Fruit fly (Drosophila melanogaster): Measurements from ENCODE around the gene Sfp24F.

The Sfp24F gene

DNA sequence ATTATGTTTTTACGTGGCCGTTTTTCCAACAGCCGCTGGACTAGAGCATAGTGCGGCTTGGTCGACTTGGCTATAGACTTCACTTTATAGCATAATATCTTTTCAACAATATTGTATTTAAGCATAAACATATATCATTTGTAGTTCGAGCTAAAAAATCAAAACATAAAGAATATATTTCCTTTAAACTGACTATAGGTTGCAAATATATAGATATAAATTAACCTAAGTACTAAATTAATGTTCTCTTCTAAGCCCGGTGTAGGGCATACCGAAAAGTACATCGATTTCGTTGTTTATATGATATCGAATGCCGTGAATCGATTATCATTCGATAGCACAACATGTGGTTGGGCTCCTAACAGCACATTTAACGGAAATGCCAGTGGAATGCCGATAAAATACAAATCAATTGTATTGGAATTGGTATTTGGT, 6.7 kb upstream of the Sfp24F start, which contains the start of gene MFS18 (continued):
- TF ChIP-seq dmrt93B (GFP tag; optimal IDR thresholded peaks at IDR 0.05) = peak; percentile 97

DNA sequence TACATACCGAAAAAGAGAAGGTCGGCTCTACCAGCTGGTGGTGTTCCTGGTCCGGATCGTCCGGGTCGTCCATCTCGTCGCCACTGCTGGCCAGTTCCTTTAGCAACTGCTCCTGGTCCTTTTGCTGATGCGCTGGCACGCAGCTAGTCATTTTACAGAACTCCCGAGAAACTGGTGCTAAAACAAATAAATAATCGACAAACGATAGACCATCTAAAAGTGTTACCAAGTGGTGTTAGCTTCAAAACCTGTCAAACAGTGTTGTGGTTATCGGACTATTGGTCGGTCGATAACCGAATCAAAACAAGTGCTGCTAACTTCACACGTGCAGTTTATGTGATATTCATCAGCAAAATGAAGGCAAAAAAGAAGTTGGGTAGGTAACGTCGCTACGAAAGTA, 2.6 kb upstream of the Sfp24F start, which contains the start of the genes morgue and Elp3:
morgue (minus strand) TSS at position 224 of the 400 bp plus-strand sequence.
Elp3 (plus strand) TSS at position 276 of the 400 bp plus-strand sequence.
- TF ChIP-seq Myc (optimal IDR thresholded peaks at IDR 0.05) = peak; percentile 34
- no peak for TF ChIP-seq ey (GFP tag; optimal IDR thresholded peaks at IDR 0.05)
- no peak for TF ChIP-seq dsf (GFP tag; optimal IDR thresholded peaks at IDR 0.05; ENCODE audit: borderline replicate concordance)

DNA sequence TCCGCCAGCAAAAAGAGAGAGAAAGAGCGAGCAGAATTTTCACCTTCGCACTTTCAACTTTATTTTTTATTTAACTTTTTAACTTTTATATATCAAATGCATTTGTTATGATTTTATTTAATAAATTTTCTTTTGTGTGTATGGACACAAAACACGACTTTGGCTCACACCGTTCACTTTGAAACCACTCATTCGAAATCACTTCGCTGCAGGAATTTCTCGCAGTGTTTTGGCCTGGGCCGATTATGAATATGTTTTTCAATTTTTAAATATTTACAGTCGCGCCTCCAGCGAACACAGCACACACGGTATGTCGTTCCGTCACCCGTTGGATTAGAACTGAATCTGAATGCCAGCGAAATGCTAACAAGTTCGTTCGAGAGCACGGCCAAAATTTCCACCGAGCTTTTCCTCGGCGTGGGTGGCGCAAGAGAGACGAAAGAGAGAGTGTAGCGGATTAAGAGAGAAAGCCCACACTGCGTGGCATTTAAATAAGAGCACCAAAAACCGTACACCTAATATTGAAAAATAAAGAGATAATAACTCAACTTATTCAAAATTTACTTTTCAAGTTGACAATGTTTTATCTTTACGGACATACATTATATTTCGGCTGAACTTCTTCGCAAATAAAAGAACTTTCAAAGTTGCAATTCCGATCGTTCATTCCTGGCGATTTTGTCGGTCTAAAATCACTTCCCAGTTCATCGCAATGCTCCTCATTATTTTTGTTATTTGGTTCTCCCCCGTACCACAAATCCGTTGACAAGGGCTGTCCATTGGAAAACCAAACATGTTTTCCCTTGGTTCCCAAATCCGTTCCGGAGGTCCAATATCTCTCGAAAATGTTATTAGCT, 751 bp downstream of the Sfp24F start, which contains the start of gene CG15431:
CG15431 (minus strand) TSS at position 402 of the 857 bp plus-strand sequence.
- no peak for TF ChIP-seq Dfd (GFP tag; optimal IDR thresholded peaks at IDR 0.05)
- TF ChIP-seq CG32264 (GFP tag; optimal IDR thresholded peaks at IDR 0.05) = no peak
- no peak for TF ChIP-seq usp (GFP tag; optimal IDR thresholded peaks at IDR 0.05)
- no peak for TF ChIP-seq sv (GFP tag; optimal IDR thresholded peaks at IDR 0.05)
- TF ChIP-seq foxo (GFP tag; optimal IDR thresholded peaks at IDR 0.05) = no peak
- TF ChIP-seq Rel (GFP tag; optimal IDR thresholded peaks at IDR 0.05) = no peak
- no peak for TF ChIP-seq Rel (tag; optimal IDR thresholded peaks at IDR 0.05)
- no peak for TF ChIP-seq woc (GFP tag; optimal IDR thresholded peaks at IDR 0.05)
- no peak for TF ChIP-seq CG9705 (GFP tag; optimal IDR thresholded peaks at IDR 0.05)
- no peak for TF ChIP-seq dsf (GFP tag; optimal IDR thresholded peaks at IDR 0.05; ENCODE audit: borderline replicate concordance)
- TF ChIP-seq Dif (GFP tag; optimal IDR thresholded peaks at IDR 0.05; ENCODE audit: partially characterized antibody) = no peak
- TF ChIP-seq sage (GFP tag; optimal IDR thresholded peaks at IDR 0.05) = no peak
- TF ChIP-seq GATAd (GFP tag; optimal IDR thresholded peaks at IDR 0.05) = no peak
- no peak for TF ChIP-seq OdsH (GFP tag; optimal IDR thresholded peaks at IDR 0.05)
- TF ChIP-seq dmrt93B (GFP tag; optimal IDR thresholded peaks at IDR 0.05) = no peak

DNA sequence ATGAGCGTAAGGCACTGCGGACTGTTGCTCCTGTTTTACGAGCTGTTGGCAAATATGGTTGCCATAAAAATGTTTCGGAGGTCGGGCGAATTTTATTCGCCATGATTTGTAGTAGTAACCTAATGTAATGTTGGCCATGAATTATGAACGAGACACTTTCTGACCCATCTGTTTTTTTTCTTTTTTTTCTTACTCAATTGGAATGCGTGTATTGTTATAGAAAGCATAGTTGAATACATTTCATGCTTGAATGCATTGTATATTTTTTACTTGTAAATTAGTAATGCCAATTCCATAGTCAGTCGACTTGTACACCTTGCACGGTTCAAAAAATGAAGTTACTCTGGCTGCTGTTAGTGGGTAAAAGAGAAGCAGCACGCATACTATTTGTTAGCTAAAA, 4.4 kb downstream of the Sfp24F start, which contains the start of gene CG43056:
CG43056 (plus strand) TSS at position 301 of the 400 bp plus-strand sequence.
- TF ChIP-seq foxo (GFP tag; optimal IDR thresholded peaks at IDR 0.05) (no peak), N (GFP tag; optimal IDR thresholded peaks at IDR 0.05) (no peak), woc (GFP tag; optimal IDR thresholded peaks at IDR 0.05) (no peak), Jra (GFP tag; optimal IDR thresholded peaks at IDR 0.05) (no peak), dl (GFP tag; optimal IDR thresholded peaks at IDR 0.05; ENCODE audit: insufficient read depth in 1 of 2, partially characterized antibody in 2 of 2) (no peak), fru (GFP tag; optimal IDR thresholded peaks at IDR 0.05) (no peak), pan (optimal IDR thresholded peaks at IDR 0.05) (no peak), tai (GFP tag; optimal IDR thresholded peaks at IDR 0.05) (no peak), sv (GFP tag; optimal IDR thresholded peaks at IDR 0.05) (no peak), Hr78 (GFP tag; optimal IDR thresholded peaks at IDR 0.05) (no peak), Hr83 (GFP tag; optimal IDR thresholded peaks at IDR 0.05; ENCODE audit: poor library complexity, severe bottlenecking) (no peak)

DNA sequence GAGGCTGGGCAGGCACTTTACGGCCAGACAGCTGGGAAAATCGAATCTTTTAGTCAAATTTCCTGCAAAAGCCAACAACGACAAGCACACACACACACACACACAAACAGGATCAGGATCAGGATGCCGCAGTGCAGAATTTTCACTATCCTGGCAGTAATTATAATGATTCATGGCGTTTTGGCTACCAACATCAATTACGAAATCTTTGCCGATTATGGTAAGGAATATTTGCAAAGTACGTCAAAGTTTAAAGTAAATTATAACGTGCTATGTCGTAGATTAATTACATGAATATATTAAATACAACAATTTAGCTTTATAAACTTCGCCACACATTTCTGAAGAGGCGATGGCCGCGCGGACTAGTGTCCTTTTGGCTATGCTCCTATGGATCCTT, 8.3 kb downstream of the Sfp24F start, which contains the start of the genes CG34177 and CG34178:
CG34177 (plus strand) TSS at position 301 of the 400 bp plus-strand sequence.
CG34178 (plus strand) TSS at position 301 of the 400 bp plus-strand sequence.
- TF ChIP-seq brk (GFP tag; optimal IDR thresholded peaks at IDR 0.05) (no peak), lola (GFP tag; optimal IDR thresholded peaks at IDR 0.05) (no peak), fru (GFP tag; optimal IDR thresholded peaks at IDR 0.05) (no peak), Rel (GFP tag; optimal IDR thresholded peaks at IDR 0.05) (no peak), Rel (tag; optimal IDR thresholded peaks at IDR 0.05) (no peak), br (GFP tag; optimal IDR thresholded peaks at IDR 0.05) (no peak), sage (GFP tag; optimal IDR thresholded peaks at IDR 0.05) (no peak), N (GFP tag; optimal IDR thresholded peaks at IDR 0.05) (no peak), dmrt93B (GFP tag; optimal IDR thresholded peaks at IDR 0.05) (no peak), Dfd (GFP tag; optimal IDR thresholded peaks at IDR 0.05) (no peak), tai (GFP tag; optimal IDR thresholded peaks at IDR 0.05) (no peak), Hr78 (GFP tag; optimal IDR thresholded peaks at IDR 0.05) (no peak), Hr83 (GFP tag; optimal IDR thresholded peaks at IDR 0.05; ENCODE audit: poor library complexity, severe bottlenecking) (no peak), dsf (GFP tag; optimal IDR thresholded peaks at IDR 0.05; ENCODE audit: borderline replicate concordance) (no peak), Vsx2 (GFP tag; optimal IDR thresholded peaks at IDR 0.05; ENCODE audit: partially characterized antibody) (no peak), Dif (GFP tag; optimal IDR thresholded peaks at IDR 0.05; ENCODE audit: partially characterized antibody) (no peak), Jra (GFP tag; optimal IDR thresholded peaks at IDR 0.05) (no peak), HLH106 (tag; optimal IDR thresholded peaks at IDR 0.05) (no peak), pan (optimal IDR thresholded peaks at IDR 0.05) (no peak)

Data from whole organism, wandering third instar larva.